Fruit fly (Drosophila melanogaster): ENCODE results near the gene primo-2.

Gene primo-2

dm6 chr3R:13676137-13677086 is 35.2 kb downstream of the primo-2 start, which contains the start of the genes Lkb1 and CG9588 (continued):
- peak; percentile 9 for TF ChIP-seq CG12299 (tag; optimal IDR thresholded peaks at IDR 0.05)
- no peak for TF ChIP-seq CG1647 (GFP tag; optimal IDR thresholded peaks at IDR 0.05)
- TF ChIP-seq CG4282 (GFP tag; optimal IDR thresholded peaks at IDR 0.05), result no peak
- TF ChIP-seq CG2678 (tag; optimal IDR thresholded peaks at IDR 0.05), result no peak
- TF ChIP-seq NK7.1 (GFP tag; optimal IDR thresholded peaks at IDR 0.05), result peak; percentile 34
- peak; percentile 18 for TF ChIP-seq CG12219 (GFP tag; optimal IDR thresholded peaks at IDR 0.05)
- TF ChIP-seq Sin3A (optimal IDR thresholded peaks at IDR 0.05), result peak; percentile 33
- TF ChIP-seq Hand (GFP tag; optimal IDR thresholded peaks at IDR 0.05), result no peak
- TF ChIP-seq Blimp-1 (GFP tag; optimal IDR thresholded peaks at IDR 0.05), result no peak
- TF ChIP-seq pb (GFP tag; optimal IDR thresholded peaks at IDR 0.05), result peak; percentile 53
- TF ChIP-seq CG15479 (GFP tag; optimal IDR thresholded peaks at IDR 0.05), result no peak
- peak; percentile 4 for TF ChIP-seq CG8944 (GFP tag; optimal IDR thresholded peaks at IDR 0.05)
- TF ChIP-seq kni (GFP tag; optimal IDR thresholded peaks at IDR 0.05), result no peak
- TF ChIP-seq CG5245 (GFP tag; optimal IDR thresholded peaks at IDR 0.05), result no peak
- no peak for TF ChIP-seq pan (optimal IDR thresholded peaks at IDR 0.05)
- TF ChIP-seq pan (GFP tag; optimal IDR thresholded peaks at IDR 0.05 in 1 of 2, IDR thresholded peaks at IDR 0.05 in 1 of 2), result peak in 1 of 2 experiments; percentile 86
- TF ChIP-seq Sry-δ (GFP tag; optimal IDR thresholded peaks at IDR 0.05), result peak; percentile 32
- TF ChIP-seq grau (tag; optimal IDR thresholded peaks at IDR 0.05), result no peak
- TF ChIP-seq B-H1 (GFP tag; IDR thresholded peaks at IDR 0.05), result peak; percentile 66
- no peak for TF ChIP-seq CG15269 (tag; optimal IDR thresholded peaks at IDR 0.05)
- TF ChIP-seq sug (tag; optimal IDR thresholded peaks at IDR 0.05), result no peak
- peak; percentile 76 for TF ChIP-seq ap (GFP tag; IDR thresholded peaks at IDR 0.05)
- peak; percentile 65 for TF ChIP-seq Aef1 (GFP tag; IDR thresholded peaks at IDR 0.05)
- TF ChIP-seq CG2875 (GFP tag; optimal IDR thresholded peaks at IDR 0.05), result peak; percentile 25
- TF ChIP-seq trh (GFP tag; optimal IDR thresholded peaks at IDR 0.05), result peak; percentile 56
- TF ChIP-seq CG7928 (GFP tag; optimal IDR thresholded peaks at IDR 0.05), result peak; percentile 93
- no peak for TF ChIP-seq pfk (GFP tag; optimal IDR thresholded peaks at IDR 0.05)
- TF ChIP-seq Antp (GFP tag; optimal IDR thresholded peaks at IDR 0.05), result peak; percentile 60
- peak; percentile 45 for TF ChIP-seq Fer3 (tag; optimal IDR thresholded peaks at IDR 0.05)
- TF ChIP-seq dmrt99B (tag; optimal IDR thresholded peaks at IDR 0.05), result no peak
- TF ChIP-seq CG8089 (GFP tag; optimal IDR thresholded peaks at IDR 0.05), result no peak
- peak; percentile 86 for TF ChIP-seq gfzf (GFP tag; optimal IDR thresholded peaks at IDR 0.05)
- peak; percentile 64; the same call in 1 of the 2 replicates for TF ChIP-seq CG11247 (GFP tag; IDR thresholded peaks at IDR 0.05)
- TF ChIP-seq esg (GFP tag; conservative IDR thresholded peaks at IDR 0.05), result peak; percentile 82
- 0 out of 2 replicates have a peak, but pooled peaks have one; percentile 56 for TF ChIP-seq ham (GFP tag; IDR thresholded peaks at IDR 0.05)
- TF ChIP-seq gcm2 (GFP tag; optimal IDR thresholded peaks at IDR 0.05), result no peak
- TF ChIP-seq Oaz (GFP tag; IDR thresholded peaks at IDR 0.05), result peak; percentile 56
- TF ChIP-seq eyg (GFP tag; optimal IDR thresholded peaks at IDR 0.05), result no peak
- TF ChIP-seq unc-4 (GFP tag; IDR thresholded peaks at IDR 0.05; ENCODE audit: partially characterized antibody), result no peak
- peak; percentile 47; the same call in 1 of the 2 replicates for TF ChIP-seq CG17612 (GFP tag; IDR thresholded peaks at IDR 0.05)
- peak; percentile 1 for TF ChIP-seq tx (GFP tag; optimal IDR thresholded peaks at IDR 0.05)
- TF ChIP-seq en (GFP tag; optimal IDR thresholded peaks at IDR 0.05), result no peak
- peak; percentile 76 for TF ChIP-seq tgo (GFP tag; IDR thresholded peaks at IDR 0.05)
- no peak for TF ChIP-seq CG4707 (GFP tag; optimal IDR thresholded peaks at IDR 0.05)
- TF ChIP-seq CG8478 (optimal IDR thresholded peaks at IDR 0.05), result no peak
- TF ChIP-seq D19B (GFP tag; optimal IDR thresholded peaks at IDR 0.05), result peak; percentile 55
- no peak for TF ChIP-seq CG34224 (GFP tag; IDR thresholded peaks at IDR 0.05; ENCODE audit: partially characterized antibody)
- TF ChIP-seq vvl (GFP tag; IDR thresholded peaks at IDR 0.05), result peak; percentile 87
- no peak for TF ChIP-seq Hr51 (GFP tag; optimal IDR thresholded peaks at IDR 0.05)

Measured in whole organism, embryonic.